Fruit fly (Drosophila melanogaster): Measurements from ENCODE around the gene CG4822.

CG4822 gene

dm6 chr2L:155215-155712 lies 33.7 kb upstream of the CG4822 start, which contains the start of gene Pus10 (continued):
- peak; percentile 1 for TF ChIP-seq Nf-YC (tag; optimal IDR thresholded peaks at IDR 0.05)
- TF ChIP-seq usp (GFP tag; optimal IDR thresholded peaks at IDR 0.05) = no peak
- TF ChIP-seq chn (GFP tag; optimal IDR thresholded peaks at IDR 0.05) = peak; percentile 47
- no peak for TF ChIP-seq Fer2 (tag; optimal IDR thresholded peaks at IDR 0.05)
- TF ChIP-seq CG15514 (GFP tag; optimal IDR thresholded peaks at IDR 0.05) = peak; percentile 54
- TF ChIP-seq CG7745 (tag; optimal IDR thresholded peaks at IDR 0.05) = peak; percentile 15
- TF ChIP-seq CG4360 (GFP tag; IDR thresholded peaks at IDR 0.05) = no peak
- TF ChIP-seq Sin3A (optimal IDR thresholded peaks at IDR 0.05) = peak; percentile 20
- TF ChIP-seq CG6272 (GFP tag; IDR thresholded peaks at IDR 0.05) = no peak
- TF ChIP-seq Elba2 (GFP tag; optimal IDR thresholded peaks at IDR 0.05) = no peak
- TF ChIP-seq Hmr (GFP tag; optimal IDR thresholded peaks at IDR 0.05) = peak; percentile 9
- no peak for TF ChIP-seq H2.0 (GFP tag; IDR thresholded peaks at IDR 0.05)
- no peak for TF ChIP-seq CG1024 (GFP tag; IDR thresholded peaks at IDR 0.05)
- TF ChIP-seq schlank (tag; optimal IDR thresholded peaks at IDR 0.05) = no peak
- TF ChIP-seq CG1602 (GFP tag; optimal IDR thresholded peaks at IDR 0.05) = no peak
- TF ChIP-seq CG10267 (tag; optimal IDR thresholded peaks at IDR 0.05) = peak; percentile 95
- no peak for TF ChIP-seq CG3281 (GFP tag; optimal IDR thresholded peaks at IDR 0.05)
- no peak for TF ChIP-seq sob (GFP tag; IDR thresholded peaks at IDR 0.05)
- peak; percentile 25 for TF ChIP-seq CG12659 (GFP tag; optimal IDR thresholded peaks at IDR 0.05)
- TF ChIP-seq CG16815 (GFP tag; optimal IDR thresholded peaks at IDR 0.05) = no peak
- TF ChIP-seq dmrt11E (tag; optimal IDR thresholded peaks at IDR 0.05) = no peak

dm6 chr2L:153142-153541 lies 31.6 kb upstream of the CG4822 start, which contains the start of gene CG42399:
TSS of gene CG42399 (minus strand) at chr2L:153300.
- TF ChIP-seq ewg (GFP tag; optimal IDR thresholded peaks at IDR 0.05) (peak; percentile 86), kni (GFP tag; optimal IDR thresholded peaks at IDR 0.05) (peak; percentile 25), HHEX (GFP tag; optimal IDR thresholded peaks at IDR 0.05) (no peak), CG12155 (GFP tag; optimal IDR thresholded peaks at IDR 0.05) (no peak), zfh2 (GFP tag; optimal IDR thresholded peaks at IDR 0.05) (no peak), CG13894 (tag; optimal IDR thresholded peaks at IDR 0.05) (peak; percentile 23), CG15514 (GFP tag; optimal IDR thresholded peaks at IDR 0.05) (peak; percentile 58), CG3995 (GFP tag; optimal IDR thresholded peaks at IDR 0.05) (peak; percentile 36), Taf1 (GFP tag; IDR thresholded peaks at IDR 0.05) (no peak)

dm6 chr2L:146503-146902 lies 24.9 kb upstream of the CG4822 start:
- TF ChIP-seq CG15073 (GFP tag; optimal IDR thresholded peaks at IDR 0.05) (no peak), otp (GFP tag; IDR thresholded peaks at IDR 0.05) (no peak), run (tag; optimal IDR thresholded peaks at IDR 0.05) (no peak), CG7556 (GFP tag; optimal IDR thresholded peaks at IDR 0.05) (no peak), CG3163 (GFP tag; optimal IDR thresholded peaks at IDR 0.05) (no peak), sr (GFP tag; IDR thresholded peaks at IDR 0.05) (no peak), hth (optimal IDR thresholded peaks at IDR 0.05) (no peak), CG18599 (GFP tag; optimal IDR thresholded peaks at IDR 0.05) (no peak), CG5953 (GFP tag; IDR thresholded peaks at IDR 0.05) (no peak), CG13296 (GFP tag; optimal IDR thresholded peaks at IDR 0.05) (no peak), Deaf1 (tag; optimal IDR thresholded peaks at IDR 0.05) (peak; percentile 74), Sry-δ (GFP tag; optimal IDR thresholded peaks at IDR 0.05) (no peak), nerfin-1 (tag; optimal IDR thresholded peaks at IDR 0.05) (no peak), CG13894 (tag; optimal IDR thresholded peaks at IDR 0.05) (peak; percentile 91), CG31224 (GFP tag; IDR thresholded peaks at IDR 0.05) (no peak), scrt (GFP tag; optimal IDR thresholded peaks at IDR 0.05) (peak; percentile 41), ftz-f1 (GFP tag; optimal IDR thresholded peaks at IDR 0.05) (no peak)

Data from whole organism, embryonic.